Fruit fly (Drosophila melanogaster) whole organism, embryonic: Measurements from ENCODE around the gene Pif1B.

Experiments
- B-H2 ChIP-seq: fragments of 200-800 bp; sonication (Bioruptor generic); optimal IDR thresholded peaks from 2 replicates; lab custom pipeline; 2018; ENCODE audit warnings: missing biosample characterization, mild to moderate bottlenecking, missing genetic modification characterization
- CG10543 ChIP-seq: fragments of 200-800 bp; sonication (Bioruptor generic); optimal IDR thresholded peaks from 3 replicates; lab custom pipeline; 2017; ENCODE audit warnings: missing biosample characterization, mild to moderate bottlenecking, missing genetic modification characterization, moderate library complexity
- CG11696 ChIP-seq: fragments of 200-800 bp; sonication (Bioruptor generic); IDR thresholded peaks from 2 replicates; pipeline ENCODE4 v1.3.6; 2022; ENCODE audit warnings: missing biosample characterization, missing genetic modification characterization
- CG11723 ChIP-seq: fragments of 200-800 bp; sonication (Bioruptor generic); optimal IDR thresholded peaks from 2 replicates; lab custom pipeline; 2017; ENCODE audit warnings: missing biosample characterization, mild to moderate bottlenecking, missing genetic modification characterization
- CG13424 ChIP-seq: fragments of 200-800 bp; sonication (Bioruptor generic); optimal IDR thresholded peaks from 2 replicates; lab custom pipeline; 2019; ENCODE audit warnings: missing biosample characterization, mild to moderate bottlenecking, missing genetic modification characterization, moderate library complexity
- CG1602 ChIP-seq: fragments of 200-800 bp; sonication (Bioruptor generic); optimal IDR thresholded peaks from 3 replicates; lab custom pipeline; 2016; ENCODE audit warnings: missing biosample characterization, missing genetic modification characterization
- CG17568 ChIP-seq: fragments of 200-800 bp; sonication (Bioruptor generic); optimal IDR thresholded peaks from 2 replicates; lab custom pipeline; 2018; ENCODE audit warnings: missing biosample characterization, mild to moderate bottlenecking, missing genetic modification characterization, moderate library complexity
- CG17829 ChIP-seq: fragments of 200-800 bp; optimal IDR thresholded peaks from 2 replicates; lab custom pipeline; 2019; ENCODE audit warnings: missing biosample characterization, mild to moderate bottlenecking, missing genetic modification characterization, moderate library complexity
- CG1832 ChIP-seq: fragments of 200-800 bp; sonication (Bioruptor generic); optimal IDR thresholded peaks from 2 replicates; lab custom pipeline; 2017; ENCODE audit warnings: missing biosample characterization, mild to moderate bottlenecking, missing genetic modification characterization, inconsistent platforms
- CG3065 ChIP-seq: fragments of 200-800 bp; sonication (Bioruptor generic); optimal IDR thresholded peaks from 2 replicates; lab custom pipeline; 2016; ENCODE audit warnings: missing biosample characterization, missing genetic modification characterization
- CG34376 ChIP-seq: fragments of 200-800 bp; sonication (Bioruptor generic); optimal IDR thresholded peaks from 2 replicates; lab custom pipeline; 2018; ENCODE audit warnings: missing biosample characterization, mild to moderate bottlenecking, missing genetic modification characterization
- CG7928 ChIP-seq: fragments of 200-800 bp; sonication (Bioruptor generic); optimal IDR thresholded peaks from 2 replicates; lab custom pipeline; 2017; ENCODE audit warnings: missing biosample characterization, mild to moderate bottlenecking, missing genetic modification characterization
- Deaf1 ChIP-seq: fragments of 200-800 bp; optimal IDR thresholded peaks from 3 replicates; lab custom pipeline; 2019; ENCODE audit warnings: missing biosample characterization, mild to moderate bottlenecking, missing genetic modification characterization, moderate library complexity
- Dfd ChIP-seq, 2 experiments: fragments of >200 bp; optimal IDR thresholded peaks; 2 replicates each; lab custom pipeline; 2017; ENCODE audit warnings: missing biosample characterization in 2 of 2, missing genetic modification characterization in 2 of 2
- E2f2 ChIP-seq: fragments of 200-800 bp; sonication (Bioruptor generic); IDR thresholded peaks from 2 replicates; pipeline ENCODE4 v1.3.6; 2022; ENCODE audit warnings: missing biosample characterization, missing genetic modification characterization
- ERR ChIP-seq: fragments of 200-800 bp; sonication (Bioruptor generic); optimal IDR thresholded peaks from 2 replicates; lab custom pipeline; 2016; ENCODE audit warnings: missing biosample characterization, missing genetic modification characterization
- Fer2 ChIP-seq: fragments of 200-800 bp; sonication (Bioruptor generic); optimal IDR thresholded peaks from 2 replicates; lab custom pipeline; 2018; ENCODE audit warnings: missing biosample characterization, mild to moderate bottlenecking, missing genetic modification characterization, moderate library complexity
- H15 ChIP-seq: fragments of 200-800 bp; sonication (Bioruptor generic); IDR thresholded peaks from 3 replicates; pipeline ENCODE4 v1.3.6; 2022; ENCODE audit warnings: missing biosample characterization, missing genetic modification characterization
- H2.0 ChIP-seq: fragments of 200-800 bp; sonication (Bioruptor generic); IDR thresholded peaks from 2 replicates; pipeline ENCODE4 v1.3.6; 2022; ENCODE audit warnings: missing biosample characterization, missing genetic modification characterization
- HLHmδ ChIP-seq: fragments of 200-800 bp; sonication (Bioruptor generic); optimal IDR thresholded peaks from 2 replicates; lab custom pipeline; 2018; ENCODE audit warnings: missing biosample characterization, mild to moderate bottlenecking, missing genetic modification characterization, moderate library complexity
- Lim3 ChIP-seq: fragments of 200-800 bp; sonication (Bioruptor generic); IDR thresholded peaks from 2 replicates; pipeline ENCODE4 v1.3.6; 2022; ENCODE audit warnings: missing biosample characterization, missing genetic modification characterization
- Lpt ChIP-seq: fragments of >200 bp; optimal IDR thresholded peaks from 2 replicates; lab custom pipeline; 2018; ENCODE audit warnings: missing biosample characterization, missing genetic modification characterization
- Med ChIP-seq: fragments of 200-800 bp; sonication (Bioruptor generic); peaks from one replicate; lab custom pipeline; 2016; ENCODE audit warnings: missing biosample characterization, missing genetic modification characterization, mild to moderate bottlenecking, inconsistent platforms, moderate library complexity
- Poxn ChIP-seq: fragments of 200-800 bp; sonication (Bioruptor generic); IDR thresholded peaks from 2 replicates; pipeline ENCODE4 v1.3.6; 2022; ENCODE audit warnings: missing biosample characterization, missing genetic modification characterization
- Sin3A ChIP-seq: fragments of >200 bp; optimal IDR thresholded peaks from 2 replicates; lab custom pipeline; 2018
- cg ChIP-seq: fragments of 200-800 bp; sonication (Bioruptor generic); optimal IDR thresholded peaks from 3 replicates; lab custom pipeline; 2019; ENCODE audit warnings: missing biosample characterization, mild to moderate bottlenecking, missing genetic modification characterization, moderate library complexity
- chinmo ChIP-seq: fragments of 200-800 bp; sonication (Bioruptor generic); IDR thresholded peaks from 4 replicates; pipeline ENCODE4 v1.3.6; 2022; ENCODE audit warnings: missing biosample characterization, missing genetic modification characterization; ENCODE audit not compliant: partially characterized antibody
- croc ChIP-seq: fragments of 200-800 bp; sonication (Bioruptor generic); conservative IDR thresholded peaks from 3 replicates; pipeline ENCODE4 v1.3.6; 2022; ENCODE audit warnings: missing biosample characterization, missing genetic modification characterization
- crol ChIP-seq: fragments of 200-800 bp; sonication (Bioruptor generic); IDR thresholded peaks from 2 replicates; pipeline ENCODE4 v1.3.6; 2022; ENCODE audit warnings: missing biosample characterization, missing genetic modification characterization
- cwo ChIP-seq: fragments of 200-800 bp; sonication (Bioruptor generic); optimal IDR thresholded peaks from 3 replicates; lab custom pipeline; 2017; ENCODE audit warnings: missing biosample characterization, missing genetic modification characterization, mild to moderate bottlenecking, moderate library complexity, missing genetic modification reagents
- mirr ChIP-seq: fragments of 200-800 bp; sonication (Bioruptor generic); optimal IDR thresholded peaks from 3 replicates; lab custom pipeline; 2018; ENCODE audit warnings: missing biosample characterization, mild to moderate bottlenecking, missing genetic modification characterization
- mld ChIP-seq: fragments of 200-800 bp; sonication (Bioruptor generic); IDR thresholded peaks from 3 replicates; pipeline ENCODE4 v1.3.6; 2022; ENCODE audit warnings: missing biosample characterization, missing genetic modification characterization; ENCODE audit not compliant: partially characterized antibody
- pzg ChIP-seq: fragments of 200-800 bp; sonication (Bioruptor generic); optimal IDR thresholded peaks from 3 replicates; lab custom pipeline; 2018; ENCODE audit warnings: missing biosample characterization, mild to moderate bottlenecking, missing genetic modification characterization, moderate library complexity
- ranshi ChIP-seq: fragments of 200-800 bp; sonication (Bioruptor generic); IDR thresholded peaks from 2 replicates; pipeline ENCODE4 v1.3.6; 2022; ENCODE audit warnings: missing biosample characterization, missing genetic modification characterization
- sens-2 ChIP-seq: fragments of 200-800 bp; sonication (Bioruptor generic); IDR thresholded peaks from 2 replicates; pipeline ENCODE4 v1.3.6; 2022; ENCODE audit warnings: missing biosample characterization, missing genetic modification characterization
- shn ChIP-seq: fragments of 200-800 bp; sonication (Bioruptor generic); optimal IDR thresholded peaks from 3 replicates; lab custom pipeline; 2016; ENCODE audit warnings: missing biosample characterization, missing genetic modification characterization
- sima ChIP-seq: fragments of 200-800 bp; sonication (Bioruptor generic); optimal IDR thresholded peaks from 2 replicates; lab custom pipeline; 2016; ENCODE audit warnings: missing biosample characterization, missing genetic modification characterization
- so ChIP-seq: fragments of 200-800 bp; sonication (Bioruptor generic); IDR thresholded peaks from 3 replicates; pipeline ENCODE4 v1.3.6; 2022; ENCODE audit warnings: missing biosample characterization, missing genetic modification characterization
- sob ChIP-seq: fragments of 200-800 bp; sonication (Bioruptor generic); IDR thresholded peaks from 2 replicates; pipeline ENCODE4 v1.3.6; 2022; ENCODE audit warnings: missing biosample characterization, missing genetic modification characterization
- stwl ChIP-seq: fragments of 200-800 bp; sonication (Bioruptor generic); optimal IDR thresholded peaks from 3 replicates; lab custom pipeline; 2018; ENCODE audit warnings: missing biosample characterization, mild to moderate bottlenecking, missing genetic modification characterization, moderate library complexity
- sug ChIP-seq: fragments of 200-800 bp; optimal IDR thresholded peaks from 2 replicates; lab custom pipeline; 2019; ENCODE audit warnings: missing biosample characterization, mild to moderate bottlenecking, missing genetic modification characterization, moderate library complexity
- tap ChIP-seq: fragments of 200-800 bp; optimal IDR thresholded peaks from 3 replicates; lab custom pipeline; 2019; ENCODE audit warnings: missing biosample characterization, mild to moderate bottlenecking, missing genetic modification characterization, moderate library complexity
- tgo ChIP-seq: fragments of 200-800 bp; sonication (Bioruptor generic); IDR thresholded peaks from 3 replicates; pipeline ENCODE4 v1.3.6; 2022; ENCODE audit warnings: missing biosample characterization, missing genetic modification characterization
- vfl ChIP-seq: fragments of 200-800 bp; sonication (Bioruptor generic); optimal IDR thresholded peaks from 2 replicates; lab custom pipeline; 2016; ENCODE audit warnings: missing biosample characterization, missing genetic modification characterization
- zfh2 ChIP-seq: fragments of 200-800 bp; sonication (Bioruptor generic); optimal IDR thresholded peaks from 2 replicates; lab custom pipeline; 2016; ENCODE audit warnings: missing biosample characterization, missing genetic modification characterization

The Pif1B gene

DNA sequence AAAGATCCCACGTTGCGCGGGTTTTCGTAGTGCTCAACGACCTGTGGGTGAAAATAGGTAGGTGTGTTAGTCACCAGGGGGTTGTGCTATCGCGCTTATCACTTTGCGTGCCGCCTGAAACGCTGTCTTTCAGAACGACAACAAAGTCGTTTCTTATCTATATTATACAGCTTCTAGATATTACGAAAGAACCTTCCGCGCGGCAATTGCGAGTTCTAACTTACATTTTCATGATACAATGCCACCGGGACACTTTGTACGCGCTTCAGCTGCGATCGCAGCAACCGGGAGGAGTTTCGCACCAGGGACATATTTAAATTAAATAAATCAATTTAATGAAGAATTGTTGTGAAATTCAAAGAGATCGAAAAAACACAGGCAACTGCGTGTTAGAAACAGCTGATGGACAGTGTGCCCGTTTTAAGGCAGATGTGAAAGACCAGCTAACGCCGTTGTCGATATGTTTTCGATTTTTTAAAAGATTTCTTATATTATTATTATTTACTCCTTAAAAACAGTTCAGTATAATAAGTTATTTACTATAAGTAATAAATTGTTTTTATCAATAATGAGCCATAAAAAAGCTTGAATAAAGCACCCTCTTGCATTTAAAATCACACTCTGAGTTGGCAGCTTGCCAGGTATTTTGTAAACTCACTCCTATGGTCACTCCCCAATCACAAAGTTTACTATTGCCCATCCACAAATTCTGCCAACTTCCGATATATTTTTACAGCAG lies 23.0 kb upstream of the Pif1B start, which contains the start of the genes IscU and CG8379 (continued):
- TF ChIP-seq zfh2 (GFP tag; lab: Kevin White, UChicago) (no peak), mld (GFP tag; lab: Robert Waterston, UW) (no peak), ERR (GFP tag; lab: Kevin White, UChicago) (no peak), mirr (GFP tag; lab: Kevin White, UChicago) (no peak), Sin3A (lab: Kevin White, UChicago) (peak; percentile 70), B-H2 (GFP tag; lab: Kevin White, UChicago) (no peak), CG17829 (tag; lab: Kevin White, UChicago) (peak; percentile 53), tgo (GFP tag; lab: Robert Waterston, UW) (no peak), Lim3 (GFP tag; lab: Robert Waterston, UW) (no peak), stwl (peak; percentile 92), CG10543 (GFP tag; lab: Kevin White, UChicago) (peak; percentile 6), CG1832 (GFP tag; lab: Kevin White, UChicago) (no peak), Dfd (GFP tag; optimal IDR thresholded peaks at IDR 0.05; lab: Kevin White, UChicago) (no peak), CG11723 (no peak), sob (GFP tag; lab: Robert Waterston, UW) (no peak), CG13424 (tag; lab: Kevin White, UChicago) (peak; percentile 11), Poxn (no peak), cwo (no peak), CG1602 (GFP tag; lab: Kevin White, UChicago) (no peak), H15 (GFP tag; lab: Robert Waterston, UW) (no peak)

DNA sequence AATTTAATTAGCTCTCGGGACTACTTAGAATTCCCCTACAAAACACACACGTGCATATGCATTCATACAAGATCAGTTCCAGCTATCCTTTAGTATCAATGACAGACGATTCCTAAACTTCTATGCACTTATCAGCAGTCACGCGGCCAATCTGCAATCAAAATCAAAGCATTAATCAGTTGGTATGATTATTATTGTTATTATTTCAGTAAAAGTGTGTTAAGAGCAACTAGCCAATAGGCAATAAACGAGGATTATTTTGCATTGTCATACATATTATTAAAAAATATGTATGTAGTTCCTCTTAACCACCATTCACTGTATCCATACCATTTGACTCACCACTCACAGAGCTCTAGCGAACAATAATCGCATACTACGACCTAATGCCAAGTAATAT lies 21.9 kb upstream of the Pif1B start:
- TF ChIP-seq croc (GFP tag; lab: Robert Waterston, UW) (no peak), Med (peak; percentile 36)

dm6 chr3R:8821623-8822022 lies 20.6 kb upstream of the Pif1B start, which contains the start of gene CG8369:
CG8369 (plus strand) TSS chr3R:8822008.
- TF ChIP-seq mirr (GFP tag; lab: Kevin White, UChicago) (peak; percentile 24), CG34376 (GFP tag; lab: Kevin White, UChicago) (peak; percentile 54), sima (GFP tag; lab: Kevin White, UChicago) (no peak), E2f2 (GFP tag; lab: Robert Waterston, UW) (0 out of 2 replicates have a peak, but pooled peaks have one; percentile 22), cg (peak; percentile 48), CG10543 (GFP tag; lab: Kevin White, UChicago) (peak; percentile 17), Lpt (no peak), vfl (GFP tag; lab: Kevin White, UChicago) (no peak), chinmo (GFP tag; lab: Robert Waterston, UW) (peak; percentile 48; the same call in 1 of the 4 replicates), Med (peak; percentile 15), Deaf1 (tag; lab: Kevin White, UChicago) (no peak), sug (tag; lab: Kevin White, UChicago) (peak; percentile 2), Fer2 (tag; lab: Kevin White, UChicago) (no peak)

- TF ChIP-seq CG7928 (GFP tag; lab: Kevin White, UChicago) (peak; percentile 27), CG3065 (GFP tag; lab: Kevin White, UChicago) (peak; percentile 39), so (peak; percentile 70; the same call in 2 of the 3 replicates), croc (GFP tag; lab: Robert Waterston, UW) (no peak), tap (tag; lab: Kevin White, UChicago) (peak; percentile 34), HLHmδ (GFP tag; lab: Kevin White, UChicago) (peak; percentile 81), crol (GFP tag; lab: Robert Waterston, UW) (0 out of 2 replicates have a peak, but pooled peaks have one; percentile 35), CG11696 (GFP tag; lab: Robert Waterston, UW) (peak; percentile 45; the same call in 1 of the 2 replicates), pzg (GFP tag; lab: Kevin White, UChicago) (peak; percentile 98), ranshi (GFP tag; lab: Robert Waterston, UW) (peak; percentile 36; the same call in 1 of the 2 replicates), sens-2 (GFP tag; lab: Robert Waterston, UW) (0 out of 2 replicates have a peak, but pooled peaks have one; percentile 21), H2.0 (GFP tag; lab: Robert Waterston, UW) (no peak), CG17568 (GFP tag; lab: Kevin White, UChicago) (peak; percentile 68), shn (peak; percentile 70)
These were observed 19.5 kb upstream of the Pif1B start, which contains the start of gene aqz for dm6 chr3R:8820428-8820912. aqz (minus strand) TSS chr3R:8820682.
